Worm (Caenorhabditis elegans) whole organism, L1 larva: ENCODE results near the gene arrd-28.

ENCODE experiments used
- C16A3.4 ChIP-seq: fragments of 150-350 bp; optimal IDR thresholded peaks from 2 replicates; lab custom pipeline; 2014; ENCODE audit warnings: missing biosample characterization, missing genetic modification characterization
- aha-1 ChIP-seq: fragments of 150-350 bp; optimal IDR thresholded peaks from 2 replicates; lab custom pipeline; 2014; ENCODE audit warnings: missing biosample characterization, missing genetic modification characterization
- alr-1 ChIP-seq: fragments of 200-800 bp; sonication (Bioruptor generic); optimal IDR thresholded peaks from 2 replicates; lab custom pipeline; 2018; ENCODE audit warnings: borderline replicate concordance, mild to moderate bottlenecking, missing genetic modification characterization, missing compliant biosample characterization
- blmp-1 ChIP-seq: fragments of 150-350 bp; optimal IDR thresholded peaks from 2 replicates; lab custom pipeline; 2014; ENCODE audit warnings: missing biosample characterization, missing genetic modification characterization
- ceh-8 ChIP-seq: fragments of 200-800 bp; sonication (Bioruptor generic); optimal IDR thresholded peaks from 2 replicates; lab custom pipeline; 2018; ENCODE audit warnings: mild to moderate bottlenecking, missing genetic modification characterization, moderate library complexity, missing compliant biosample characterization
- ceh-88 ChIP-seq: fragments of 200-800 bp; sonication (Bioruptor generic); IDR thresholded peaks from 2 replicates; pipeline ENCODE4 v1.3.6; 2022; ENCODE audit warnings: missing genetic modification characterization, missing compliant biosample characterization
- ces-1 ChIP-seq: fragments of 150-350 bp; optimal IDR thresholded peaks from 2 replicates; lab custom pipeline; 2014; ENCODE audit warnings: missing biosample characterization, missing genetic modification reagents, missing genetic modification characterization
- dpl-1 ChIP-seq, 3 experiments: fragments of 150-350 bp in 2 of 3; sonication (generic microtip) in 1 of 3; optimal IDR thresholded peaks; 2 replicates each; lab custom pipeline; 2014 to 2017; ENCODE audit warnings: missing biosample characterization in 3 of 3, missing genetic modification characterization in 3 of 3, missing genetic modification reagents in 3 of 3
- efl-3 ChIP-seq: fragments of 200-800 bp; sonication (Bioruptor generic); optimal IDR thresholded peaks from 2 replicates; lab custom pipeline; 2018; ENCODE audit warnings: mild to moderate bottlenecking, missing genetic modification characterization, missing compliant biosample characterization
- egl-13 ChIP-seq: sonication (generic microtip); optimal IDR thresholded peaks from 2 replicates; lab custom pipeline; 2016; ENCODE audit warnings: missing genotype, missing genetic modification reagents, missing genetic modification characterization, missing compliant biosample characterization
- elt-3 ChIP-seq, 6 experiments: fragments of 150-350 bp in 1 of 6; sonication (generic microtip); optimal IDR thresholded peaks; 2 replicates each; lab custom pipeline; 2017 to 2018; ENCODE audit warnings: missing biosample characterization in 6 of 6, missing genetic modification characterization in 6 of 6, inconsistent platforms in 1 of 6
- ets-5 ChIP-seq: fragments of 200-800 bp; sonication (Bioruptor generic); IDR thresholded peaks from 2 replicates; pipeline ENCODE4 v1.3.6; 2022; ENCODE audit warnings: missing genetic modification characterization, missing compliant biosample characterization
- fkh-10 ChIP-seq: sonication (generic microtip); optimal IDR thresholded peaks from 2 replicates; lab custom pipeline; 2017; ENCODE audit warnings: missing biosample characterization, missing genetic modification reagents, missing genetic modification characterization
- fkh-4 ChIP-seq: sonication (generic microtip); optimal IDR thresholded peaks from 2 replicates; lab custom pipeline; 2016; ENCODE audit warnings: missing compliant biosample characterization, missing genetic modification characterization, borderline replicate concordance
- grh-1 ChIP-seq: fragments of 200-800 bp; sonication (Bioruptor generic); IDR thresholded peaks from 2 replicates; pipeline ENCODE4 v1.3.6; 2022; ENCODE audit warnings: missing genetic modification reagents, missing genetic modification characterization, missing compliant biosample characterization
- hlh-4 ChIP-seq: sonication (generic microtip); optimal IDR thresholded peaks from 2 replicates; lab custom pipeline; 2016; ENCODE audit warnings: mild to moderate bottlenecking, missing genetic modification characterization, missing compliant biosample characterization
- hpl-2 ChIP-seq: fragments of 150-350 bp; optimal IDR thresholded peaks from 2 replicates; lab custom pipeline; 2014; ENCODE audit warnings: missing biosample characterization, missing genetic modification reagents, missing genetic modification characterization
- isw-1 ChIP-seq: fragments of 200-800 bp; sonication (Bioruptor generic); IDR thresholded peaks from 2 replicates; pipeline ENCODE4 v1.3.6; 2022; ENCODE audit warnings: missing genetic modification characterization, missing compliant biosample characterization
- lin-13 ChIP-seq: fragments of 150-350 bp; optimal IDR thresholded peaks from 2 replicates; lab custom pipeline; 2014; ENCODE audit warnings: missing biosample characterization, missing genetic modification reagents, missing genetic modification characterization
- lin-15B ChIP-seq: fragments of 150-350 bp; sonication (generic microtip); optimal IDR thresholded peaks from 3 replicates; lab custom pipeline; 2014; ENCODE audit warnings: missing biosample characterization, missing genetic modification characterization
- lin-35 ChIP-seq, 2 experiments: fragments of 150-350 bp; optimal IDR thresholded peaks; 2 replicates each; lab custom pipeline; 2014; ENCODE audit warnings: missing biosample characterization in 2 of 2, missing genetic modification characterization in 2 of 2, missing genetic modification reagents in 2 of 2
- mab-9 ChIP-seq: fragments of 200-800 bp; sonication (Bioruptor generic); IDR thresholded peaks from 2 replicates; pipeline ENCODE4 v1.3.6; 2022; ENCODE audit warnings: missing genetic modification reagents, missing genetic modification characterization, missing compliant biosample characterization
- mdl-1 ChIP-seq, 2 experiments: fragments of 150-350 bp; optimal IDR thresholded peaks; 2 replicates each; lab custom pipeline; 2014 to 2017; ENCODE audit warnings: missing biosample characterization in 2 of 2, missing genetic modification characterization in 2 of 2, inconsistent platforms in 1 of 2
- mef-2 ChIP-seq: fragments of 150-350 bp; optimal IDR thresholded peaks from 2 replicates; lab custom pipeline; 2014; ENCODE audit warnings: missing biosample characterization, missing genetic modification characterization
- mep-1 ChIP-seq: fragments of 150-350 bp; optimal IDR thresholded peaks from 2 replicates; lab custom pipeline; 2014; ENCODE audit warnings: missing biosample characterization, missing genetic modification characterization
- nhr-12 ChIP-seq: sonication (generic microtip); optimal IDR thresholded peaks from 2 replicates; lab custom pipeline; 2017; ENCODE audit warnings: missing biosample characterization, missing genetic modification characterization
- nhr-19 ChIP-seq: fragments of 200-800 bp; sonication (Bioruptor generic); conservative IDR thresholded peaks from 2 replicates; pipeline ENCODE4 v1.3.6; 2022; ENCODE audit warnings: missing genetic modification characterization, missing compliant biosample characterization
- nhr-20 ChIP-seq: sonication (generic microtip); optimal IDR thresholded peaks from 2 replicates; lab custom pipeline; 2016; ENCODE audit warnings: mild to moderate bottlenecking, missing genetic modification characterization, missing compliant biosample characterization
- nhr-237 ChIP-seq: fragments of 150-350 bp; optimal IDR thresholded peaks from 2 replicates; lab custom pipeline; 2014; ENCODE audit warnings: missing biosample characterization, missing genetic modification characterization
- nhr-47 ChIP-seq: sonication (generic microtip); optimal IDR thresholded peaks from 2 replicates; lab custom pipeline; 2016; ENCODE audit warnings: mild to moderate bottlenecking, missing genetic modification characterization, moderate library complexity, missing compliant biosample characterization
- nhr-71 ChIP-seq: sonication (generic microtip); optimal IDR thresholded peaks from 2 replicates; lab custom pipeline; 2016; ENCODE audit warnings: mild to moderate bottlenecking, missing genetic modification characterization, moderate library complexity, missing compliant biosample characterization
- nhr-77 ChIP-seq: fragments of 150-350 bp; optimal IDR thresholded peaks from 2 replicates; lab custom pipeline; 2014; ENCODE audit warnings: missing biosample characterization, missing genetic modification characterization
- nhr-84 ChIP-seq: sonication (generic microtip); optimal IDR thresholded peaks from 2 replicates; lab custom pipeline; 2017; ENCODE audit warnings: missing biosample characterization, missing genetic modification characterization
- nhr-85 ChIP-seq: sonication (generic microtip); peaks from one replicate; lab custom pipeline; 2016; ENCODE audit warnings: missing genetic modification characterization, inconsistent platforms, missing compliant biosample characterization
- nhr-90 ChIP-seq: sonication (generic microtip); optimal IDR thresholded peaks from 2 replicates; lab custom pipeline; 2016; ENCODE audit warnings: mild to moderate bottlenecking, missing genetic modification characterization, missing compliant biosample characterization; ENCODE audit not compliant: poor library complexity
- pag-3 ChIP-seq: sonication (generic microtip); optimal IDR thresholded peaks from 2 replicates; lab custom pipeline; 2017; ENCODE audit warnings: missing genetic modification characterization, mild to moderate bottlenecking, missing compliant biosample characterization, antibody characterized with exemption, borderline replicate concordance; ENCODE audit not compliant: insufficient read depth
- pqm-1 ChIP-seq: sonication (generic microtip); optimal IDR thresholded peaks from 3 replicates; lab custom pipeline; 2017; ENCODE audit warnings: missing biosample characterization, missing genetic modification characterization
- rnt-1 ChIP-seq: sonication (generic microtip); optimal IDR thresholded peaks from 2 replicates; lab custom pipeline; 2016; ENCODE audit warnings: mild to moderate bottlenecking, missing genetic modification characterization, moderate library complexity, missing compliant biosample characterization
- snpc-4 ChIP-seq: fragments of 150-350 bp; optimal IDR thresholded peaks from 2 replicates; lab custom pipeline; 2014; ENCODE audit warnings: missing biosample characterization, missing genetic modification characterization
- snu-23 ChIP-seq: sonication (generic microtip); optimal IDR thresholded peaks from 2 replicates; lab custom pipeline; 2016; ENCODE audit warnings: missing genetic modification characterization, missing compliant biosample characterization
- sptf-1 ChIP-seq: fragments of 150-350 bp; optimal IDR thresholded peaks from 2 replicates; lab custom pipeline; 2014; ENCODE audit warnings: missing biosample characterization, missing genetic modification characterization
- sup-37 ChIP-seq: fragments of 200-800 bp; sonication (Bioruptor generic); optimal IDR thresholded peaks from 2 replicates; lab custom pipeline; 2018; ENCODE audit warnings: mild to moderate bottlenecking, missing genetic modification characterization, missing compliant biosample characterization
- unc-62 ChIP-seq: fragments of 150-350 bp; optimal IDR thresholded peaks from 2 replicates; lab custom pipeline; 2014; ENCODE audit warnings: missing biosample characterization, missing genetic modification reagents, missing genetic modification characterization
- unc-86 ChIP-seq: sonication (generic microtip); optimal IDR thresholded peaks from 2 replicates; lab custom pipeline; 2016; ENCODE audit warnings: missing genetic modification characterization, missing compliant biosample characterization
- unc-98 ChIP-seq: fragments of 200-800 bp; sonication (Bioruptor generic); IDR thresholded peaks from 2 replicates; pipeline ENCODE4 v1.3.6; 2022; ENCODE audit warnings: missing genetic modification characterization, missing compliant biosample characterization
- vab-15 ChIP-seq: sonication (generic microtip); optimal IDR thresholded peaks from 2 replicates; lab custom pipeline; 2017; ENCODE audit warnings: missing genotype, mild to moderate bottlenecking, missing genetic modification characterization, missing compliant biosample characterization
- zip-4 ChIP-seq: fragments of 200-800 bp; sonication (Bioruptor generic); optimal IDR thresholded peaks from 2 replicates; lab custom pipeline; 2018; ENCODE audit warnings: mild to moderate bottlenecking, missing genetic modification characterization, moderate library complexity, missing compliant biosample characterization
- ztf-4 ChIP-seq: fragments of 150-350 bp; optimal IDR thresholded peaks from 2 replicates; lab custom pipeline; 2014; ENCODE audit warnings: missing biosample characterization, missing genetic modification characterization

arrd-28 gene

ce11 chrX:10194327-10195096 lies 10.7 kb downstream of the arrd-28 start, which contains the start of gene myrf-2 (continued):
- TF ChIP-seq ets-5 (GFP tag; lab: Robert Waterston, UW) (no peak), nhr-19 (GFP tag; lab: Robert Waterston, UW) (no peak), mep-1 (tag; lab: Kevin White, UChicago) (peak; percentile 47), lin-15B (no peak), egl-13 (tag; lab: Kevin White, UChicago) (no peak), grh-1 (GFP tag; lab: Robert Waterston, UW) (peak; percentile 91), nhr-85 (tag; lab: Kevin White, UChicago) (peak; percentile 90), unc-86 (tag; lab: Kevin White, UChicago) (no peak), mab-9 (no peak), vab-15 (tag; lab: Kevin White, UChicago) (no peak), nhr-71 (tag; lab: Kevin White, UChicago) (peak; percentile 36), fkh-4 (tag; lab: Kevin White, UChicago) (no peak), ztf-4 (no peak), nhr-12 (no peak), hpl-2 (no peak), lin-35 (GFP tag; optimal IDR thresholded peaks at IDR 0.05; lab: Kevin White, UChicago) (no peak), snu-23 (GFP tag; lab: Kevin White, UChicago) (peak; percentile 47), rnt-1 (tag; lab: Kevin White, UChicago) (no peak), blmp-1 (peak; percentile 89), ces-1 (GFP tag; lab: Kevin White, UChicago) (no peak), nhr-90 (tag; lab: Kevin White, UChicago) (peak; percentile 19), elt-3 (tag; optimal IDR thresholded peaks at IDR 0.05; lab: Kevin White, UChicago) (peak in 2 of 6 experiments; percentile 30 to 58), nhr-47 (no peak), nhr-20 (tag; lab: Kevin White, UChicago) (peak; percentile 59), nhr-77 (no peak), ceh-8 (GFP tag; lab: Kevin White, UChicago) (no peak), hlh-4 (tag; lab: Kevin White, UChicago) (no peak), fkh-10 (GFP tag; lab: Kevin White, UChicago) (no peak), unc-98 (GFP tag; lab: Robert Waterston, UW) (no peak), pag-3 (tag; lab: Kevin White, UChicago) (peak; percentile 87), zip-4 (GFP tag; lab: Kevin White, UChicago) (peak; percentile 63), snpc-4 (tag; lab: Kevin White, UChicago) (no peak), lin-13 (GFP tag; lab: Kevin White, UChicago) (no peak), nhr-237 (tag; lab: Kevin White, UChicago) (no peak), sptf-1 (tag; lab: Kevin White, UChicago) (no peak)

- TF ChIP-seq vab-15 (tag; lab: Kevin White, UChicago) (peak; percentile 25), nhr-90 (tag; lab: Kevin White, UChicago) (peak; percentile 76), ceh-88 (GFP tag; lab: Robert Waterston, UW) (no peak), efl-3 (GFP tag; lab: Kevin White, UChicago) (no peak), mef-2 (tag; lab: Kevin White, UChicago) (no peak), mdl-1 (tag; optimal IDR thresholded peaks at IDR 0.05; lab: Kevin White, UChicago) (peak in 1 of 2 experiments; percentile 78), sup-37 (GFP tag; lab: Kevin White, UChicago) (no peak), zip-4 (GFP tag; lab: Kevin White, UChicago) (no peak), C16A3.4 (tag; lab: Kevin White, UChicago) (peak; percentile 94), unc-86 (tag; lab: Kevin White, UChicago) (peak; percentile 30), dpl-1 (GFP tag; optimal IDR thresholded peaks at IDR 0.05; lab: Kevin White, UChicago) (peak; percentile 46 to 63 (median 57)), isw-1 (GFP tag; lab: Robert Waterston, UW) (peak; percentile 35), alr-1 (tag; lab: Kevin White, UChicago) (no peak), grh-1 (GFP tag; lab: Robert Waterston, UW) (peak; percentile 63), pqm-1 (tag; lab: Kevin White, UChicago) (no peak), nhr-20 (tag; lab: Kevin White, UChicago) (peak; percentile 93), rnt-1 (tag; lab: Kevin White, UChicago) (peak; percentile 85), nhr-84 (no peak), elt-3 (tag; optimal IDR thresholded peaks at IDR 0.05; lab: Kevin White, UChicago) (peak in 4 of 6 experiments; percentile 11 to 79 (median 73)), nhr-12 (no peak), pag-3 (tag; lab: Kevin White, UChicago) (no peak), unc-62 (GFP tag; lab: Kevin White, UChicago) (no peak), aha-1 (tag; lab: Kevin White, UChicago) (no peak), egl-13 (tag; lab: Kevin White, UChicago) (no peak)
These were observed 13.5 kb downstream of the arrd-28 start, which contains the start of gene nucb-1 for ce11 chrX:10197204-10197756. Gene nucb-1 (plus strand): TSS chrX:10197706.
